Worm (Caenorhabditis elegans) whole organism, L2 larva: Measurements from ENCODE around the gene K01A2.6.

Source experiments
- aly-2 ChIP-seq: fragments of 150-350 bp; optimal IDR thresholded peaks from 2 replicates; lab custom pipeline; 2014; ENCODE audit warnings: missing biosample characterization, missing genetic modification characterization
- ama-1 ChIP-seq: fragments of 150-350 bp; optimal IDR thresholded peaks from 2 replicates; lab custom pipeline; 2018; ENCODE audit warnings: inconsistent platforms
- blmp-1 ChIP-seq: sonication (generic microtip); optimal IDR thresholded peaks from 2 replicates; lab custom pipeline; 2017; ENCODE audit warnings: missing genetic modification characterization, mild to moderate bottlenecking, missing compliant biosample characterization, antibody characterized with exemption, moderate library complexity; ENCODE audit not compliant: insufficient read depth
- ceh-82 ChIP-seq: fragments of 150-350 bp; optimal IDR thresholded peaks from 2 replicates; lab custom pipeline; 2014; ENCODE audit warnings: missing biosample characterization, missing genetic modification characterization
- elt-3 ChIP-seq: sonication (generic microtip); optimal IDR thresholded peaks from 2 replicates; lab custom pipeline; 2017; ENCODE audit warnings: missing biosample characterization, missing genetic modification characterization
- fos-1 ChIP-seq: fragments of 150-350 bp; optimal IDR thresholded peaks from 2 replicates; lab custom pipeline; 2014; ENCODE audit warnings: missing biosample characterization, missing genetic modification characterization
- mdl-1 ChIP-seq, 2 experiments: fragments of 150-350 bp in 1 of 2; sonication (generic microtip) in 1 of 2; optimal IDR thresholded peaks; 2 replicates each; lab custom pipeline; 2017; ENCODE audit warnings: missing biosample characterization in 2 of 2, missing genetic modification characterization in 2 of 2
- nhr-12 ChIP-seq: fragments of 150-350 bp; optimal IDR thresholded peaks from 2 replicates; lab custom pipeline; 2014; ENCODE audit warnings: missing biosample characterization, missing genetic modification characterization
- nhr-77 ChIP-seq: fragments of 150-350 bp; optimal IDR thresholded peaks from 2 replicates; lab custom pipeline; 2014; ENCODE audit warnings: missing biosample characterization, missing genetic modification characterization
- unc-62 ChIP-seq: fragments of 150-350 bp; optimal IDR thresholded peaks from 2 replicates; lab custom pipeline; 2014; ENCODE audit warnings: missing biosample characterization, missing genetic modification reagents, missing genetic modification characterization

- no peak for TF ChIP-seq nhr-77 (tag; lab: Kevin White, UChicago)
- TF ChIP-seq elt-3 (tag; lab: Kevin White, UChicago): no peak
- TF ChIP-seq blmp-1 (tag; lab: Kevin White, UChicago): no peak
- no peak for TF ChIP-seq fos-1 (tag; lab: Kevin White, UChicago)
- TF ChIP-seq ceh-82: no peak
- no peak for TF ChIP-seq unc-62 (GFP tag; lab: Kevin White, UChicago)
- TF ChIP-seq mdl-1 (tag; optimal IDR thresholded peaks at IDR 0.05; lab: Kevin White, UChicago): no peak
- no peak for TF ChIP-seq ama-1 (lab: Kevin White, UChicago)
- no peak for TF ChIP-seq aly-2
- TF ChIP-seq nhr-12 (tag; lab: Kevin White, UChicago): no peak
Observed at ce11 chrII:321183-321582, 21.4 kb downstream of the K01A2.6 start.
